Worm (Caenorhabditis elegans) whole organism, L4 larva: Measurements from ENCODE around the gene bnc-1.

Experiments used
- F44E2.7 ChIP-seq: fragments of 200-800 bp; sonication (Bioruptor generic); IDR thresholded peaks from 2 replicates; pipeline ENCODE4 v2.1.2; 2022; ENCODE audit warnings: missing genetic modification characterization, missing compliant biosample characterization
- T20F7.1 ChIP-seq: fragments of 200-800 bp; sonication (Bioruptor generic); optimal IDR thresholded peaks from 2 replicates; lab custom pipeline; 2018; ENCODE audit warnings: mild to moderate bottlenecking, missing genetic modification characterization, missing compliant biosample characterization
- Y48G9A.11 ChIP-seq: fragments of 200-800 bp; sonication (Bioruptor generic); IDR thresholded peaks from 2 replicates; pipeline ENCODE4 v1.3.6; 2022; ENCODE audit warnings: missing genetic modification reagents, missing genetic modification characterization, missing compliant biosample characterization
- ZK546.5 ChIP-seq, 2 experiments: sonication (generic microtip); optimal IDR thresholded peaks; 2 replicates each; lab custom pipeline; 2017; ENCODE audit warnings: missing biosample characterization in 2 of 2, missing genetic modification characterization in 2 of 2
- aha-1 ChIP-seq: fragments of 150-350 bp; peaks from one replicate; lab custom pipeline; 2014; ENCODE audit warnings: missing biosample characterization, missing genetic modification characterization
- aly-2 ChIP-seq: sonication (generic microtip); optimal IDR thresholded peaks from 2 replicates; lab custom pipeline; 2018; ENCODE audit warnings: missing biosample characterization, missing genetic modification characterization
- attf-4 ChIP-seq: sonication (generic microtip); optimal IDR thresholded peaks from 3 replicates; lab custom pipeline; 2017; ENCODE audit warnings: missing biosample characterization, missing genetic modification characterization
- ceh-44 ChIP-seq: fragments of 200-800 bp; sonication (Bioruptor generic); IDR thresholded peaks from 2 replicates; pipeline ENCODE4 v1.3.6; 2022; ENCODE audit warnings: missing genetic modification reagents, missing genetic modification characterization, missing compliant biosample characterization
- ceh-82 ChIP-seq: sonication (generic microtip); optimal IDR thresholded peaks from 2 replicates; lab custom pipeline; 2017; ENCODE audit warnings: missing biosample characterization, missing genetic modification characterization
- ctbp-1 ChIP-seq: fragments of 200-800 bp; sonication (Bioruptor generic); IDR thresholded peaks from 2 replicates; pipeline ENCODE4 v1.3.6; 2022; ENCODE audit warnings: missing genetic modification reagents, missing genetic modification characterization, missing compliant biosample characterization
- daf-12 ChIP-seq: fragments of 150-350 bp; optimal IDR thresholded peaks from 2 replicates; lab custom pipeline; 2014; ENCODE audit warnings: missing biosample characterization, missing genetic modification reagents, missing genetic modification characterization
- daf-16 ChIP-seq, 3 experiments: sonication (generic microtip); optimal IDR thresholded peaks; 2 replicates each; lab custom pipeline; 2016 to 2017; ENCODE audit warnings: missing genetic modification characterization in 3 of 3, missing genetic modification reagents in 3 of 3, mild to moderate bottlenecking in 2 of 3, missing compliant biosample characterization in 2 of 3, missing biosample characterization in 1 of 3, moderate library complexity in 1 of 3
- daf-19 ChIP-seq: fragments of 200-800 bp; sonication (Bioruptor generic); conservative IDR thresholded peaks from 2 replicates; pipeline ENCODE4 v1.3.6; 2022; ENCODE audit warnings: missing genetic modification characterization, missing compliant biosample characterization
- dmd-9 ChIP-seq: fragments of 200-800 bp; sonication (Bioruptor generic); IDR thresholded peaks from 2 replicates; pipeline ENCODE4 v1.3.6; 2022; ENCODE audit warnings: missing genetic modification reagents, missing genetic modification characterization, missing compliant biosample characterization
- dpl-1 ChIP-seq: fragments of 150-350 bp; optimal IDR thresholded peaks from 2 replicates; lab custom pipeline; 2014; ENCODE audit warnings: missing biosample characterization, missing genetic modification reagents, missing genetic modification characterization
- egl-27 ChIP-seq: sonication (generic microtip); optimal IDR thresholded peaks from 3 replicates; lab custom pipeline; 2017; ENCODE audit warnings: missing biosample characterization, missing genetic modification reagents, missing genetic modification characterization
- fkh-10 ChIP-seq: fragments of 150-350 bp; optimal IDR thresholded peaks from 2 replicates; lab custom pipeline; 2014; ENCODE audit warnings: missing biosample characterization, missing genetic modification reagents, missing genetic modification characterization
- hlh-30 ChIP-seq: sonication (generic microtip); optimal IDR thresholded peaks from 2 replicates; lab custom pipeline; 2017; ENCODE audit warnings: antibody characterized with exemption, mild to moderate bottlenecking, missing genetic modification characterization, missing compliant biosample characterization; ENCODE audit not compliant: insufficient read depth
- lim-7 ChIP-seq: fragments of 200-800 bp; sonication (Bioruptor generic); IDR thresholded peaks from 2 replicates; pipeline ENCODE4 v1.3.6; 2022; ENCODE audit warnings: missing genetic modification characterization, missing compliant biosample characterization
- lin-1 ChIP-seq: fragments of 200-800 bp; sonication (Bioruptor generic); IDR thresholded peaks from 2 replicates; pipeline ENCODE4 v1.3.6; 2022; ENCODE audit warnings: missing genetic modification reagents, missing genetic modification characterization, missing compliant biosample characterization
- lin-38 ChIP-seq: fragments of 200-800 bp; sonication (Bioruptor generic); IDR thresholded peaks from 2 replicates; pipeline ENCODE4 v1.3.6; 2022; ENCODE audit warnings: missing genetic modification reagents, missing genetic modification characterization, missing compliant biosample characterization
- lin-39 ChIP-seq: fragments of 150-350 bp; optimal IDR thresholded peaks from 2 replicates; lab custom pipeline; 2014; ENCODE audit warnings: missing biosample characterization, missing genetic modification reagents, missing genetic modification characterization
- lir-3 ChIP-seq: sonication (generic microtip); optimal IDR thresholded peaks from 2 replicates; lab custom pipeline; 2016; ENCODE audit warnings: mild to moderate bottlenecking, missing genetic modification characterization, missing compliant biosample characterization
- lsy-2 ChIP-seq, 2 experiments: fragments of 150-350 bp in 1 of 2; sonication (generic microtip) in 1 of 2; optimal IDR thresholded peaks; 2 replicates each; lab custom pipeline; 2014 to 2017; ENCODE audit warnings: missing biosample characterization in 2 of 2, missing genetic modification characterization in 2 of 2
- madf-5 ChIP-seq, 2 experiments: fragments of 200-800 bp; sonication (Bioruptor generic); IDR thresholded peaks; 2 replicates each; pipeline ENCODE4 v1.3.6; 2022; ENCODE audit warnings: missing compliant biosample characterization in 2 of 2, missing genetic modification characterization in 2 of 2
- mdl-1 ChIP-seq, 2 experiments: fragments of 150-350 bp in 1 of 2; sonication (generic microtip) in 1 of 2; optimal IDR thresholded peaks; 2 replicates each; lab custom pipeline; 2014 to 2017; ENCODE audit warnings: missing biosample characterization in 2 of 2, missing genetic modification characterization in 2 of 2
- mep-1 ChIP-seq: fragments of 150-350 bp; sonication (generic microtip); optimal IDR thresholded peaks from 3 replicates; lab custom pipeline; 2014; ENCODE audit warnings: missing biosample characterization, missing genetic modification characterization
- mes-2 ChIP-seq: sonication (generic microtip); optimal IDR thresholded peaks from 2 replicates; lab custom pipeline; 2016; ENCODE audit warnings: missing genotype, mild to moderate bottlenecking, missing genetic modification characterization, missing compliant biosample characterization; ENCODE audit not compliant: poor library complexity, severe bottlenecking
- mxl-2 ChIP-seq: fragments of 200-800 bp; sonication (Bioruptor generic); conservative IDR thresholded peaks from 2 replicates; pipeline ENCODE4 v1.3.6; 2022; ENCODE audit warnings: missing genetic modification reagents, missing genetic modification characterization, missing compliant biosample characterization
- nhr-11 ChIP-seq: fragments of 150-350 bp; optimal IDR thresholded peaks from 2 replicates; lab custom pipeline; 2014; ENCODE audit warnings: missing biosample characterization, missing genetic modification characterization
- nhr-25 ChIP-seq: sonication (generic microtip); optimal IDR thresholded peaks from 2 replicates; lab custom pipeline; 2017; ENCODE audit warnings: missing genetic modification characterization, mild to moderate bottlenecking, missing compliant biosample characterization, antibody characterized with exemption, moderate library complexity, borderline replicate concordance; ENCODE audit not compliant: insufficient read depth
- nhr-41 ChIP-seq: fragments of 200-800 bp; sonication (Bioruptor generic); IDR thresholded peaks from 2 replicates; pipeline ENCODE4 v1.3.6; 2022; ENCODE audit warnings: missing genetic modification reagents, missing genetic modification characterization, missing compliant biosample characterization
- nhr-42 ChIP-seq: fragments of 200-800 bp; sonication (Bioruptor generic); IDR thresholded peaks from 2 replicates; pipeline ENCODE4 v1.3.6; 2022; ENCODE audit warnings: missing genetic modification characterization, missing compliant biosample characterization
- nhr-6 ChIP-seq: fragments of 150-350 bp; optimal IDR thresholded peaks from 2 replicates; lab custom pipeline; 2014; ENCODE audit warnings: missing biosample characterization, missing genetic modification characterization
- nhr-77 ChIP-seq: fragments of 150-350 bp; optimal IDR thresholded peaks from 2 replicates; lab custom pipeline; 2014; ENCODE audit warnings: missing biosample characterization, missing genetic modification characterization
- skn-1 ChIP-seq: fragments of 150-350 bp; optimal IDR thresholded peaks from 2 replicates; lab custom pipeline; 2014; ENCODE audit warnings: missing biosample characterization, missing genetic modification characterization
- snpc-1.2 ChIP-seq: fragments of 200-800 bp; sonication (Bioruptor generic); IDR thresholded peaks from 2 replicates; pipeline ENCODE4 v1.3.6; 2022; ENCODE audit warnings: missing genetic modification reagents, missing genetic modification characterization, missing compliant biosample characterization
- snpc-4 ChIP-seq: fragments of 150-350 bp; optimal IDR thresholded peaks from 2 replicates; lab custom pipeline; 2014; ENCODE audit warnings: missing biosample characterization, missing genetic modification characterization
- tra-1 ChIP-seq: fragments of 200-800 bp; sonication (Bioruptor generic); IDR thresholded peaks from 2 replicates; pipeline ENCODE4 v1.3.6; 2022; ENCODE audit warnings: missing genetic modification reagents, missing genetic modification characterization, missing compliant biosample characterization
- unc-130 ChIP-seq: sonication (generic microtip); optimal IDR thresholded peaks from 2 replicates; lab custom pipeline; 2016; ENCODE audit warnings: missing genetic modification reagents, missing genetic modification characterization, missing compliant biosample characterization
- unc-62 ChIP-seq, 3 experiments: fragments of 150-350 bp in 1 of 3; sonication (generic microtip); optimal IDR thresholded peaks in 2 of 3; peaks in 1 of 3; 1 replicate in 1 of 3; 2 replicates in 2 of 3; lab custom pipeline; 2014 to 2017; ENCODE audit warnings: missing biosample characterization in 3 of 3, missing genetic modification characterization in 3 of 3, missing genetic modification reagents in 3 of 3, missing genotype in 1 of 3
- zag-1 ChIP-seq: fragments of 150-350 bp; optimal IDR thresholded peaks from 2 replicates; lab custom pipeline; 2014; ENCODE audit warnings: missing biosample characterization, missing genetic modification characterization
- zfp-3 ChIP-seq: fragments of 200-800 bp; sonication (Bioruptor generic); conservative IDR thresholded peaks from 2 replicates; pipeline ENCODE4 v1.3.6; 2022; ENCODE audit warnings: missing genetic modification reagents, missing genetic modification characterization, missing compliant biosample characterization

bnc-1 gene

ce11 chrV:12287667-12288066 is 10.8 kb upstream of the bnc-1 start:
- no peak for TF ChIP-seq ctbp-1
- no peak for TF ChIP-seq zag-1
- peak; percentile 29 for TF ChIP-seq hlh-30 (tag; lab: Kevin White, UChicago)
- TF ChIP-seq nhr-41 (GFP tag; lab: Robert Waterston, UW) = no peak
- peak; percentile 12 for TF ChIP-seq fkh-10 (GFP tag; lab: Kevin White, UChicago)
- TF ChIP-seq unc-62 (GFP tag; optimal IDR thresholded peaks at IDR 0.05 in 1 of 2; lab: Kevin White, UChicago) = peak in 1 of 2 experiments; percentile 77
- no peak for TF ChIP-seq unc-62 (tag; optimal IDR thresholded peaks at IDR 0.05; lab: Kevin White, UChicago)
- TF ChIP-seq mep-1 = peak; percentile 0
- TF ChIP-seq lsy-2 (tag; optimal IDR thresholded peaks at IDR 0.05; lab: Kevin White, UChicago) = peak in 1 of 2 experiments; percentile 24

ce11 chrV:12283187-12283586 is 6.3 kb upstream of the bnc-1 start, which contains the start of gene F55C5.10:
TSS of gene F55C5.10 (plus strand) at chrV:12283487.
- TF ChIP-seq attf-4 (tag; lab: Kevin White, UChicago) (no peak), ZK546.5 (tag; optimal IDR thresholded peaks at IDR 0.05; lab: Kevin White, UChicago) (no peak), lsy-2 (tag; optimal IDR thresholded peaks at IDR 0.05; lab: Kevin White, UChicago) (no peak), egl-27 (no peak), nhr-6 (tag; lab: Kevin White, UChicago) (no peak), lin-38 (GFP tag; lab: Robert Waterston, UW) (no peak), unc-62 (GFP tag; optimal IDR thresholded peaks at IDR 0.05 in 1 of 2; lab: Kevin White, UChicago) (peak in 1 of 2 experiments; percentile 27), unc-62 (tag; optimal IDR thresholded peaks at IDR 0.05; lab: Kevin White, UChicago) (no peak)
- TF ChIP-seq, all 104 proteins: peak for 1

DNA sequence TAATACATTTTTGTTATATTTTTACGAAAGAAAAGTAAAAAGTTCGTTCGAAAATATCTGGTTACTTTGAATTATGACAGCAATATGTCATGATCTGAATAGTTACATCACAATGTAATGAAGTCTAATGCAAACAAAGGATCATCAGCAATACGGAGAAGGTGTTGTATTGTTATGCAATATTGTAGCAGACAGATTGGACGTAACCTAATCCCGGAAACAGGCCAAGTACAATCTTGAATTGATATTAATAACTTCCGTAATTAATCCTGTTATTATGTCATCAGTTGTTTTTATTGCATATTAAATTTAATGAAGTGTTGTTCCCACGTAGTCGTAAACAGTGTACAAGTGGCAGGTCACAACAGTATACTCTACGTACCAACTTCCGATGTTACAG is 4.7 kb upstream of the bnc-1 start:
- TF ChIP-seq daf-12 = no peak
- TF ChIP-seq tra-1 (GFP tag; lab: Robert Waterston, UW) = no peak
- TF ChIP-seq madf-5 (GFP tag; IDR thresholded peaks at IDR 0.05; lab: Robert Waterston, UW) = no peak
- no peak for TF ChIP-seq T20F7.1
- no peak for TF ChIP-seq nhr-25 (tag; lab: Kevin White, UChicago)
- no peak for TF ChIP-seq daf-16 (GFP tag; optimal IDR thresholded peaks at IDR 0.05; lab: Kevin White, UChicago)
- no peak for TF ChIP-seq daf-16 (tag; optimal IDR thresholded peaks at IDR 0.05; lab: Kevin White, UChicago)
- TF ChIP-seq dmd-9 (GFP tag; lab: Robert Waterston, UW) = no peak
- TF ChIP-seq unc-62 (GFP tag; optimal IDR thresholded peaks at IDR 0.05 in 1 of 2; lab: Kevin White, UChicago) = peak in 1 of 2 experiments; percentile 34
- no peak for TF ChIP-seq unc-62 (tag; optimal IDR thresholded peaks at IDR 0.05; lab: Kevin White, UChicago)

- no peak for TF ChIP-seq ceh-82
- TF ChIP-seq egl-27 = no peak
- TF ChIP-seq lsy-2 (tag; optimal IDR thresholded peaks at IDR 0.05; lab: Kevin White, UChicago) = no peak
These were observed 1.1 kb downstream of the bnc-1 start for ce11 chrV:12275714-12276113.

- no peak for TF ChIP-seq lin-1 (GFP tag; lab: Robert Waterston, UW)
- no peak for TF ChIP-seq lir-3 (tag; lab: Kevin White, UChicago)
- no peak for TF ChIP-seq mdl-1 (tag; optimal IDR thresholded peaks at IDR 0.05; lab: Kevin White, UChicago)
- TF ChIP-seq nhr-42 (GFP tag; lab: Robert Waterston, UW) = no peak
- TF ChIP-seq Y48G9A.11 (GFP tag; lab: Robert Waterston, UW) = no peak
- TF ChIP-seq lin-39 (tag; lab: Kevin White, UChicago) = no peak
- TF ChIP-seq snpc-1.2 (GFP tag; lab: Robert Waterston, UW) = no peak
- TF ChIP-seq unc-130 (GFP tag; lab: Kevin White, UChicago) = no peak
- TF ChIP-seq mep-1 = no peak
- TF ChIP-seq daf-19 = no peak
- peak; percentile 73 for TF ChIP-seq dpl-1
- no peak for TF ChIP-seq aly-2 (tag; lab: Kevin White, UChicago)
- TF ChIP-seq mes-2 (tag; lab: Kevin White, UChicago) = peak; percentile 29
- no peak for TF ChIP-seq nhr-6 (tag; lab: Kevin White, UChicago)
- no peak for TF ChIP-seq nhr-11 (tag; lab: Kevin White, UChicago)
- no peak for TF ChIP-seq lim-7 (GFP tag; lab: Robert Waterston, UW)
- TF ChIP-seq mxl-2 (GFP tag; lab: Robert Waterston, UW) = no peak
- no peak for TF ChIP-seq zfp-3
- TF ChIP-seq snpc-4 = no peak
- TF ChIP-seq aha-1 = peak; percentile 62
- no peak for TF ChIP-seq skn-1 (tag; lab: Kevin White, UChicago)
- TF ChIP-seq F44E2.7 (GFP tag; lab: Robert Waterston, UW) = no peak
- no peak for TF ChIP-seq ceh-44 (GFP tag; lab: Robert Waterston, UW)
- no peak for TF ChIP-seq nhr-77 (tag; lab: Kevin White, UChicago)
These were observed 5.4 kb downstream of the bnc-1 start, which contains the start of the genes tsfm-1 and capg-2 for ce11 chrV:12271495-12271894. TSS of gene tsfm-1 (minus strand) at chrV:12271551. TSS of gene capg-2 (plus strand) at chrV:12271873.
